Fruit fly (Drosophila melanogaster): ENCODE data around the gene ppk30.

ppk30 gene

dm6 chr3R:29686698-29687097 lies 17.7 kb downstream of the ppk30 start:
- TF ChIP-seq Myc (optimal IDR thresholded peaks at IDR 0.05) (no peak), insv (optimal IDR thresholded peaks at IDR 0.05) (no peak), h (optimal IDR thresholded peaks at IDR 0.05) (no peak), ttk (optimal IDR thresholded peaks at IDR 0.05) (no peak), psq (optimal IDR thresholded peaks at IDR 0.05) (no peak), Sin3A (optimal IDR thresholded peaks at IDR 0.05) (no peak)

dm6 chr3R:29689211-29689610 lies 20.3 kb downstream of the ppk30 start, which contains the start of gene Obp99c:
Gene Obp99c (minus strand): TSS chr3R:29689311.
- TF ChIP-seq insv (optimal IDR thresholded peaks at IDR 0.05) = no peak
- TF ChIP-seq psq (optimal IDR thresholded peaks at IDR 0.05) = no peak
- TF ChIP-seq ttk (optimal IDR thresholded peaks at IDR 0.05) = no peak

DNA sequence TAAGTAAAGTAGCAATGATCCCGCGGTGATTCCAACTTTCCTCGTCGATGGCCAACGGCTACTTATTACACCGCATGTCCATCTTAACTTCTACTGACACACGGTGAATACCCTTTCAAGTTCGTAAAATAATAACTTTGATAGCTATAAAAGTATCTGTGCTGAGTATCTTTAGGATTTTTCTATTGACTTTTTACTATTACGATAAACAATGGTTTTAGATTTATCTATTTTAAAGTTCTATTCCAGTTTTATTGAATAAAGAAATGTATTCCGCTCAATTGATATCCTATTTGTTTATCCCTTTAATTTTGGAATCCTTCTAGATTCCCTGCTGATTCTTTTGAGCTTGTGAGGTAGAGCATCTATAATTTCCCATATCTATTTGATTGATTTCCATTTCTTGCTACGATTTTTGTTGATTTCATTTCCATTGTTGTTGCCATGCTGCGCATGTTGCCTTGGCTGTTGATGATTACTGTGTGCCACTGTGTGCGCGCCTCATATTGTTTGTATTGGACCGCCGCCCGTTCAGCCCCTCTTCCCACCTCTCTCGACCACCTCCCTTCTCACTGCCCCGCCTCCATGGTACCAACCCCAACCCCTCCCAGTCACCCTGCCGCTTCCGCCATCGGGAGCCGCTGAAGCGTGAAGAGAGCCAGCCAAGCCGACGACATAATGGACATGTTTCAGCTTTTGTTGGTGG lies 21.0 kb downstream of the ppk30 start:
- TF ChIP-seq ttk (optimal IDR thresholded peaks at IDR 0.05) (no peak), psq (optimal IDR thresholded peaks at IDR 0.05) (no peak), h (optimal IDR thresholded peaks at IDR 0.05) (no peak)

DNA sequence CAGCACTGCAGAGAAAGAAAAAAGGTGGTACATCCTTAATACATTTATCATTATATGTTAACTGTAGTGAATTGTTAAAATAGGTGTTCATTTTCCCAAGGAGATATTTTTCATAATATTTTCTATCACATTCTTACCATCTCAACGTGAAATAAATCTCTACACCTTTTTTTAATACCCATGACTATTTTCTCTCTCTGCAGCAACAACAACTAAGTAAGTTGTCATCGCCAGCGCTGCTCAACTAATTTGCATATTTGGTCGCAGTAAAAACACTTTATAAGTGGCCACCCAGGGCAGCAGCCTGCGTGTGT lies 21.5 kb downstream of the ppk30 start:
- TF ChIP-seq Sin3A (optimal IDR thresholded peaks at IDR 0.05) (no peak), h (optimal IDR thresholded peaks at IDR 0.05) (no peak), psq (optimal IDR thresholded peaks at IDR 0.05) (no peak), ttk (optimal IDR thresholded peaks at IDR 0.05) (no peak), insv (optimal IDR thresholded peaks at IDR 0.05) (no peak), Myc (optimal IDR thresholded peaks at IDR 0.05) (no peak)

DNA sequence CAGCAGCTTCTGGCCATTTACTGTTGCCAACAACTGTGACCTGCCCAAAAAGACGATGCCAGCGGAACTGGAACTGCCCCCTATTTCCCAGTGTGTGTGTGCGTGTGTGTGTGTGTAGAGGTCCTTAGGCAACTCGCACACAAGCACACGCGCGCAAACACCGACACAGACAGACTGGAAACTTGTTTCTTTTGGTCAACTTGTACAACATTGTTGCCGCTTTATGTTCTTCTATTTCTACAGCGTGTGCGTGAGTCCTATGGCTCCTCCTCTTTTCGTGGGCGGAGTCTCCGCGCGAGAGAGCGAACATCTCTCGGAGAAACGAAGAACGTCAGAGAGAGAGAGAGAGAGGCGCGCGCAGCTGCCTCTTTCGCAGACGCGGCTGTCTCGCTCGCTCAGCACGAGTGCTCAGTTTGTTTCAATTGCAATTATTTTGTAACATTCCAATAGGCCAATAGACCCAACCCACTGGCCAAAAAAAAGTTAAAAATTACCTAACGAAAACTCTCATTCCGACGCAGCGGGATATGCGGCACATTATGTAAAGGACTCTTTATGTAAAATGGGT lies 22.1 kb downstream of the ppk30 start:
- TF ChIP-seq psq (optimal IDR thresholded peaks at IDR 0.05) = no peak
- TF ChIP-seq Myc (optimal IDR thresholded peaks at IDR 0.05) = no peak
- TF ChIP-seq ttk (optimal IDR thresholded peaks at IDR 0.05) = no peak
- TF ChIP-seq insv (optimal IDR thresholded peaks at IDR 0.05) = no peak
- TF ChIP-seq h (optimal IDR thresholded peaks at IDR 0.05) = no peak
- TF ChIP-seq Sin3A (optimal IDR thresholded peaks at IDR 0.05) = no peak

- no peak for TF ChIP-seq Sin3A (optimal IDR thresholded peaks at IDR 0.05)
- TF ChIP-seq h (optimal IDR thresholded peaks at IDR 0.05) = no peak
- no peak for TF ChIP-seq ttk (optimal IDR thresholded peaks at IDR 0.05)
- no peak for TF ChIP-seq psq (optimal IDR thresholded peaks at IDR 0.05)
- TF ChIP-seq Myc (optimal IDR thresholded peaks at IDR 0.05) = no peak
- no peak for TF ChIP-seq insv (optimal IDR thresholded peaks at IDR 0.05)
Observed at dm6 chr3R:29692009-29692641, 23.2 kb downstream of the ppk30 start, which contains the start of gene dmrt99B. Gene dmrt99B (plus strand): TSS chr3R:29692591.

- no peak for TF ChIP-seq h (optimal IDR thresholded peaks at IDR 0.05)
- TF ChIP-seq insv (optimal IDR thresholded peaks at IDR 0.05) = no peak
- TF ChIP-seq Myc (optimal IDR thresholded peaks at IDR 0.05) = no peak
- no peak for TF ChIP-seq ttk (optimal IDR thresholded peaks at IDR 0.05)
- TF ChIP-seq psq (optimal IDR thresholded peaks at IDR 0.05) = no peak
- no peak for TF ChIP-seq Sin3A (optimal IDR thresholded peaks at IDR 0.05)
Observed at dm6 chr3R:29695744-29696143, 26.8 kb downstream of the ppk30 start.

dm6 chr3R:29696359-29696758 lies 27.4 kb downstream of the ppk30 start:
- TF ChIP-seq h (optimal IDR thresholded peaks at IDR 0.05) = no peak
- TF ChIP-seq insv (optimal IDR thresholded peaks at IDR 0.05) = no peak

dm6 chr3R:29697841-29698240 lies 28.9 kb downstream of the ppk30 start:
- TF ChIP-seq Sin3A (optimal IDR thresholded peaks at IDR 0.05) (no peak), psq (optimal IDR thresholded peaks at IDR 0.05) (no peak), h (optimal IDR thresholded peaks at IDR 0.05) (no peak), insv (optimal IDR thresholded peaks at IDR 0.05) (no peak), Myc (optimal IDR thresholded peaks at IDR 0.05) (no peak), ttk (optimal IDR thresholded peaks at IDR 0.05) (no peak)

DNA sequence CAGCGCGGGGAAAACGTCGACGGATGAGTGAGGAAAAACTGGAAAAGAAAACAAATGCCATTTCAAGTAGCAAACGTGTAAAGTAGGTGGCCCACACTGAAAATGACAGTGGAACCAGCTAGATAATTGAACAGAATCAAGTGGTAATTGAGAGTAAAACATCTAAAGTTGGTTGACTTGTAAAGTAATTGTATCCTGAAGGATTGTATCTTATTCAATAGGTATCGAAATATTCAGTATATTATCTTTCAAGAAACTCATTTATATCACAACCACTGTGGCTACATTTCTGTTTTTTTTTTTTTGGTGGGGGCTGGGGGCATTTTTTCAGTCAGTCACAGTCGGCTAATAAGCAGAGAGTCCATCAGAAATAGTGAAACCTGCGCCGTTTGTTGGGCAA lies 30.3 kb downstream of the ppk30 start:
- no peak for TF ChIP-seq psq (optimal IDR thresholded peaks at IDR 0.05)
- no peak for TF ChIP-seq Myc (optimal IDR thresholded peaks at IDR 0.05)
- TF ChIP-seq ttk (optimal IDR thresholded peaks at IDR 0.05) = no peak
- no peak for TF ChIP-seq Sin3A (optimal IDR thresholded peaks at IDR 0.05)
- no peak for TF ChIP-seq insv (optimal IDR thresholded peaks at IDR 0.05)
- TF ChIP-seq h (optimal IDR thresholded peaks at IDR 0.05) = no peak

DNA sequence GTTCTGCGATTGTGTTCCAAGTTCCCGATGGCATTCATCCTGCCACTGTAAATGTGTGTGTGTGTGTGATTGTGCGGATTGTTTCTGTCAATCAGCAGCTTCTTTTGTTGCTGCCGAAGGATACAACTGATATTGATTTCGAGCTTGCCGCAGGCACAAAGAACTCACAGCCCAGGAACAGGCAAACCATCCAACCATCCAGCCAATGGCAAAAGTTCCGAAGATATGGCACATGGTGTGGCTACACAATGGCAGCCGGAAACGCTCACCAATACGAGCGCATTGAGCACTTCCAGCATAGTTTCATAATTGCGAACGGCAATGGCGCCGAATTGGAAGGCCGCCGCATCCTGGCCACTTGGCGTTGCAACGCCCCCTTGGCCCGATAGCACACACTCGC lies 32.8 kb downstream of the ppk30 start:
- TF ChIP-seq h (optimal IDR thresholded peaks at IDR 0.05) (no peak), Sin3A (optimal IDR thresholded peaks at IDR 0.05) (no peak), ttk (optimal IDR thresholded peaks at IDR 0.05) (no peak), Myc (optimal IDR thresholded peaks at IDR 0.05) (no peak), psq (optimal IDR thresholded peaks at IDR 0.05) (no peak), insv (optimal IDR thresholded peaks at IDR 0.05) (no peak)

DNA sequence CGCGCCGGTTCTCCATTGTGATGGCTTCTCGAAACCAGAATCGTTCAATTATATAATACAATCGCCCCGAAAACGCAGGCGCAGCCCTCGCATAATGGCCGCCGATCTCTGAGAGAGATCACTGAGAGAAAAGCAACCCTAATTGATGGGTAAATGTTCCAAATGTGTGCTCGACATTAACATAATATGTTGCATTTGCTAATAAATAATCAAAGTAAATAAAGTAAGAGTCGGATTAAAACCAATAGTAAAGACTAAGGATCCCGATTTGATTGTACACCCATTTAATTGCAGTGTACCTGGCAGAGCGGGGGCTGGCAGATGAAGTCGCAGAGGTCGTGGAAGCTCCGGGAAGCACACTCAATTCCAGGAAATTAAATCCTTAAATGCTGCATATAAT lies 35.6 kb downstream of the ppk30 start:
- TF ChIP-seq insv (optimal IDR thresholded peaks at IDR 0.05) (no peak), Myc (optimal IDR thresholded peaks at IDR 0.05) (no peak), h (optimal IDR thresholded peaks at IDR 0.05) (no peak), Sin3A (optimal IDR thresholded peaks at IDR 0.05) (no peak)

DNA sequence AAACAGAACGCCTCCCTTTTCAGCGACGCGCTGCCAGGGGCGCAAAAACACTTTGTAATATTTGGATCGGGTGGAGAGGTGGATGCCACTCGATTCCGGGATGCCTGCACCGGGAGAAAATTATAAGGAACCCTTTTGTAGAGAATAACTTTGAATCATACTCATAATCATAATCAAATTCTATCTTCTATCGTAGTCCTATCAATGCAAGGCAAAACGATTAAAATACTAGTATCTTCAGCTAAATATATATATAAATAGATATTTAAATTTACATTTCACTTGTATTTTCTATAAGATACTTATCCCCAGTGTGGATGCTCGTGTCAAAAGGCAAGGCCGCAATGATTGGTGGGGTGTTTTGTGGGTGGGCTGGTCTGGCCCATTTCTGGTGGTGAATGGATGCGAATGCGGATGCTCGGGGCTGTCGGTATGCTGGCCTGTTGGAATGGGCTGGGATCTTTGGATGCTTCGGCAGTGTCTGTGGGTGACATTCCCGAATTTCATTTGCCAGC lies 36.9 kb downstream of the ppk30 start:
- no peak for TF ChIP-seq psq (optimal IDR thresholded peaks at IDR 0.05)
- TF ChIP-seq Myc (optimal IDR thresholded peaks at IDR 0.05) = no peak
- TF ChIP-seq ttk (optimal IDR thresholded peaks at IDR 0.05) = no peak
- TF ChIP-seq Sin3A (optimal IDR thresholded peaks at IDR 0.05) = no peak
- no peak for TF ChIP-seq h (optimal IDR thresholded peaks at IDR 0.05)
- TF ChIP-seq insv (optimal IDR thresholded peaks at IDR 0.05) = no peak
